Fruit fly (Drosophila melanogaster) Kc167 (cell line): ENCODE results near the gene Trf.

Source experiments
- Myc ChIP-seq: fragments of >200 bp; optimal IDR thresholded peaks from 2 replicates; lab custom pipeline; 2017; ENCODE audit warnings: missing external identifiers
- Sin3A ChIP-seq: fragments of >200 bp; optimal IDR thresholded peaks from 2 replicates; lab custom pipeline; 2018; ENCODE audit warnings: missing external identifiers
- insv ChIP-seq: fragments of >200 bp; optimal IDR thresholded peaks from 3 replicates; lab custom pipeline; 2018; ENCODE audit warnings: missing external identifiers
- psq ChIP-seq: fragments of >200 bp; optimal IDR thresholded peaks from 2 replicates; lab custom pipeline; 2017; ENCODE audit warnings: missing external identifiers
- ttk ChIP-seq: sonication (Bioruptor generic); optimal IDR thresholded peaks from 2 replicates; lab custom pipeline; 2017; ENCODE audit warnings: missing external identifiers

DNA sequence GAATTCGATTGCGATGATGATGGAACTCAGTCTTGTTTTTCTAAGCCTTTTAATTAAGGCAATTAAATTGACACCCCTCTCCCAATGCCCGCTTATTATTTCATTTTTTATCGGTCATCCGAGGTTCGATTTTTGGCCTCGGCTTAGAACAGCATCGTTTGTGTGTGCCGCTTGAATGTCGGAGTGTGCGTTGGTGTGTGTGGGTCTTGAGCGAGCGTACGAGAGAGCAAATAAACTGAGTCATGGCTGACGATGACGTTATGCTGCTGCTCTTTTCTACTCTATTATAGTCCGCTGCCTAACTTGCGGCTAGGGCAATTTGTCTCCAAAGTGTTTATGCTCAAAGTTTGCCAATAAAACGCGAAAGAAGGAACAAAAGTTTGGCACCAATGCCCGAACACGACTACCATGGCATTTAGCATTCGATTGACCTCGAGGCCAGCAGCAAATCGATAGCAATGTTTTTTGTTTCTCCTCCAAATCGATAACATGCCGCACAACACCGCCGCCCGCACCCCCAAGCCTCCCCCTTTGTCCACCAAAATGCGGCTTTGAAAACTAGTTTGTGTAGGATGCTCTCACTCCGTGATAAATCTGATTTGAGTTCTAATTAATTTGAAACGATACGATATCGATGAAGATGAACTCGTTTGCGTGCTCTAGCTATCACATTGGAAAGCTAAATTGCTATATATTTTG, 12.9 kb downstream of the Trf start:
- TF ChIP-seq insv (lab: Kevin White, UChicago): no peak
- no peak for TF ChIP-seq Sin3A (lab: Kevin White, UChicago)
- TF ChIP-seq psq: no peak
- no peak for TF ChIP-seq Myc (lab: Kevin White, UChicago)
- no peak for TF ChIP-seq ttk (lab: Kevin White, UChicago)
